Fruit fly (Drosophila melanogaster) whole organism, embryonic: Measurements from ENCODE around the gene Torsin.

Source experiments
- Atf-2 ChIP-seq: fragments of 200-800 bp; sonication (Bioruptor generic); optimal IDR thresholded peaks from 2 replicates; lab custom pipeline; 2016; ENCODE audit warnings: missing biosample characterization, missing genetic modification characterization
- Blimp-1 ChIP-seq: fragments of 200-800 bp; sonication (Bioruptor generic); optimal IDR thresholded peaks from 3 replicates; lab custom pipeline; 2018; ENCODE audit warnings: missing biosample characterization, missing genetic modification characterization, mild to moderate bottlenecking, moderate library complexity, missing genetic modification reagents
- C15 ChIP-seq: fragments of 200-800 bp; sonication (Bioruptor generic); IDR thresholded peaks from 3 replicates; pipeline ENCODE4 v1.3.6; 2022; ENCODE audit warnings: missing biosample characterization, missing genetic modification characterization
- CG10274 ChIP-seq: fragments of 200-800 bp; sonication (Bioruptor generic); optimal IDR thresholded peaks from 3 replicates; lab custom pipeline; 2017; ENCODE audit warnings: missing biosample characterization, mild to moderate bottlenecking, missing genetic modification characterization
- CG11504 ChIP-seq: fragments of 200-800 bp; sonication (Bioruptor generic); optimal IDR thresholded peaks from 3 replicates; lab custom pipeline; 2019; ENCODE audit warnings: missing biosample characterization, mild to moderate bottlenecking, missing genetic modification characterization, moderate library complexity
- CG12299 ChIP-seq: fragments of 200-800 bp; sonication (Bioruptor generic); optimal IDR thresholded peaks from 2 replicates; lab custom pipeline; 2018; ENCODE audit warnings: missing biosample characterization, mild to moderate bottlenecking, missing genetic modification characterization
- CG18599 ChIP-seq: fragments of 200-800 bp; sonication (Bioruptor generic); optimal IDR thresholded peaks from 3 replicates; lab custom pipeline; 2017; ENCODE audit warnings: missing biosample characterization, missing genetic modification characterization, mild to moderate bottlenecking, moderate library complexity, missing genetic modification reagents
- CG2120 ChIP-seq: fragments of 200-800 bp; sonication (Bioruptor generic); optimal IDR thresholded peaks from 3 replicates; lab custom pipeline; 2016; ENCODE audit warnings: missing biosample characterization, missing genetic modification characterization
- CG2678 ChIP-seq: fragments of 200-800 bp; sonication (Bioruptor generic); optimal IDR thresholded peaks from 3 replicates; lab custom pipeline; 2019; ENCODE audit warnings: missing biosample characterization, mild to moderate bottlenecking, missing genetic modification characterization, moderate library complexity
- CG31365 ChIP-seq: fragments of 200-800 bp; sonication (Bioruptor generic); optimal IDR thresholded peaks from 2 replicates; lab custom pipeline; 2018; ENCODE audit warnings: missing biosample characterization, mild to moderate bottlenecking, missing genetic modification characterization
- CG32532 ChIP-seq: fragments of 200-800 bp; sonication (Bioruptor generic); IDR thresholded peaks from 2 replicates; pipeline ENCODE4 v1.3.6; 2022; ENCODE audit warnings: missing biosample characterization, missing genetic modification characterization
- CG3407 ChIP-seq: fragments of 200-800 bp; sonication (Bioruptor generic); optimal IDR thresholded peaks from 2 replicates; lab custom pipeline; 2018; ENCODE audit warnings: missing biosample characterization, mild to moderate bottlenecking, missing genetic modification characterization
- CG34224 ChIP-seq: fragments of 200-800 bp; sonication (Bioruptor generic); IDR thresholded peaks from 3 replicates; pipeline ENCODE4 v1.3.6; 2022; ENCODE audit warnings: missing biosample characterization, missing genetic modification characterization; ENCODE audit not compliant: partially characterized antibody
- CG34422 ChIP-seq: fragments of 200-800 bp; sonication (Bioruptor generic); IDR thresholded peaks from 3 replicates; pipeline ENCODE4 v1.3.6; 2022; ENCODE audit warnings: missing biosample characterization, missing genetic modification characterization
- CG3726 ChIP-seq: fragments of 200-800 bp; sonication (Bioruptor generic); IDR thresholded peaks from 3 replicates; pipeline ENCODE4, ENCODE4 v1.3.6; 2022; ENCODE audit warnings: missing biosample characterization, missing genetic modification characterization
- CG4282 ChIP-seq: fragments of 200-800 bp; sonication (Bioruptor generic); optimal IDR thresholded peaks from 2 replicates; lab custom pipeline; 2016; ENCODE audit warnings: missing biosample characterization, missing genetic modification characterization
- CG4360 ChIP-seq: fragments of 200-800 bp; sonication (Bioruptor generic); IDR thresholded peaks from 2 replicates; pipeline ENCODE4 v1.3.6; 2022; ENCODE audit warnings: missing biosample characterization, missing genetic modification characterization
- CG43689 ChIP-seq: fragments of 200-800 bp; sonication (Bioruptor generic); IDR thresholded peaks from 2 replicates; pipeline ENCODE4 v1.3.6; 2022; ENCODE audit warnings: missing biosample characterization, missing genetic modification characterization
- CG5180 ChIP-seq: fragments of 200-800 bp; sonication (Bioruptor generic); optimal IDR thresholded peaks from 3 replicates; lab custom pipeline; 2017; ENCODE audit warnings: missing biosample characterization, missing genetic modification characterization, mild to moderate bottlenecking, moderate library complexity, missing genetic modification reagents
- CG6175 ChIP-seq: fragments of 200-800 bp; sonication (Bioruptor generic); IDR thresholded peaks from 3 replicates; pipeline ENCODE4 v1.3.6; 2022; ENCODE audit warnings: missing biosample characterization, missing genetic modification characterization
- CG6689 ChIP-seq: fragments of 200-800 bp; sonication (Bioruptor generic); IDR thresholded peaks from 2 replicates; pipeline ENCODE4 v1.3.6; 2022; ENCODE audit warnings: missing biosample characterization, missing genetic modification characterization
- CG7357 ChIP-seq: fragments of 200-800 bp; sonication (Bioruptor generic); IDR thresholded peaks from 3 replicates; pipeline ENCODE4 v1.3.6; 2022; ENCODE audit warnings: missing biosample characterization, missing genetic modification characterization
- CG8388 ChIP-seq: fragments of 200-800 bp; sonication (Bioruptor generic); optimal IDR thresholded peaks from 2 replicates; lab custom pipeline; 2019; ENCODE audit warnings: missing biosample characterization, mild to moderate bottlenecking, missing genetic modification characterization, moderate library complexity
- CG8765 ChIP-seq: fragments of 200-800 bp; sonication (Bioruptor generic); IDR thresholded peaks from 2 replicates; pipeline ENCODE4 v1.3.6; 2022; ENCODE audit warnings: missing biosample characterization, missing genetic modification characterization
- D19A ChIP-seq: fragments of 200-800 bp; optimal IDR thresholded peaks from 3 replicates; lab custom pipeline; 2019; ENCODE audit warnings: missing biosample characterization, mild to moderate bottlenecking, missing genetic modification characterization, moderate library complexity
- Elba2 ChIP-seq: fragments of 200-800 bp; sonication (Bioruptor generic); optimal IDR thresholded peaks from 3 replicates; lab custom pipeline; 2016; ENCODE audit warnings: missing biosample characterization, missing genetic modification characterization
- Gug ChIP-seq: fragments of 200-800 bp; sonication (Bioruptor generic); IDR thresholded peaks from 4 replicates; pipeline ENCODE4 v1.3.6; 2022; ENCODE audit warnings: missing biosample characterization, missing genetic modification characterization
- Med ChIP-seq: fragments of 200-800 bp; sonication (Bioruptor generic); peaks from one replicate; lab custom pipeline; 2016; ENCODE audit warnings: missing biosample characterization, missing genetic modification characterization, mild to moderate bottlenecking, inconsistent platforms, moderate library complexity
- NK7.1 ChIP-seq: fragments of 200-800 bp; sonication (Bioruptor generic); optimal IDR thresholded peaks from 3 replicates; lab custom pipeline; 2016; ENCODE audit warnings: missing biosample characterization, missing genetic modification characterization
- Ptx1 ChIP-seq: fragments of 200-800 bp; sonication (Bioruptor generic); IDR thresholded peaks from 2 replicates; pipeline ENCODE4 v1.3.6; 2022; ENCODE audit warnings: missing biosample characterization, missing genetic modification characterization
- Ssrp ChIP-seq: fragments of 200-800 bp; sonication (Bioruptor generic); optimal IDR thresholded peaks from 2 replicates; lab custom pipeline; 2018; ENCODE audit warnings: missing biosample characterization, mild to moderate bottlenecking, missing genetic modification characterization, moderate library complexity
- Xbp1 ChIP-seq: fragments of 200-800 bp; sonication (Bioruptor generic); optimal IDR thresholded peaks from 3 replicates; lab custom pipeline; 2016; ENCODE audit warnings: missing biosample characterization, mild to moderate bottlenecking, missing genetic modification characterization
- aop ChIP-seq: fragments of 200-800 bp; sonication (Bioruptor generic); IDR thresholded peaks from 2 replicates; pipeline ENCODE4 v1.3.6; 2022; ENCODE audit warnings: missing biosample characterization, missing genetic modification characterization
- ato ChIP-seq: fragments of 200-800 bp; sonication (Bioruptor generic); IDR thresholded peaks from 2 replicates; pipeline ENCODE4 v1.3.6; 2022; ENCODE audit warnings: missing biosample characterization, missing genetic modification characterization; ENCODE audit not compliant: partially characterized antibody
- croc ChIP-seq: fragments of 200-800 bp; sonication (Bioruptor generic); conservative IDR thresholded peaks from 3 replicates; pipeline ENCODE4 v1.3.6; 2022; ENCODE audit warnings: missing biosample characterization, missing genetic modification characterization
- dm ChIP-seq: fragments of 200-800 bp; sonication (Bioruptor generic); optimal IDR thresholded peaks from 3 replicates; lab custom pipeline; 2016; ENCODE audit warnings: missing biosample characterization, missing genetic modification characterization
- dmrt11E ChIP-seq: fragments of 200-800 bp; sonication (Bioruptor generic); optimal IDR thresholded peaks from 3 replicates; lab custom pipeline; 2018; ENCODE audit warnings: missing biosample characterization, mild to moderate bottlenecking, missing genetic modification characterization, moderate library complexity
- fd96Cb ChIP-seq: fragments of 200-800 bp; sonication (Bioruptor generic); optimal IDR thresholded peaks from 2 replicates; lab custom pipeline; 2018; ENCODE audit warnings: missing biosample characterization, mild to moderate bottlenecking, missing genetic modification characterization, moderate library complexity
- gem ChIP-seq: fragments of 200-800 bp; sonication (Bioruptor generic); optimal IDR thresholded peaks from 2 replicates; lab custom pipeline; 2019; ENCODE audit warnings: missing biosample characterization, mild to moderate bottlenecking, missing genetic modification characterization, moderate library complexity
- jigr1 ChIP-seq: fragments of 200-800 bp; sonication (Bioruptor generic); IDR thresholded peaks from 3 replicates; pipeline ENCODE4 v1.3.6; 2022; ENCODE audit warnings: missing biosample characterization, missing genetic modification characterization
- lab ChIP-seq: fragments of 200-800 bp; sonication (Bioruptor generic); optimal IDR thresholded peaks from 3 replicates; lab custom pipeline; 2017; ENCODE audit warnings: missing biosample characterization, missing genetic modification characterization, mild to moderate bottlenecking, moderate library complexity, missing genetic modification reagents
- lilli ChIP-seq: fragments of 200-800 bp; sonication (Bioruptor generic); optimal IDR thresholded peaks from 3 replicates; lab custom pipeline; 2016; ENCODE audit warnings: missing biosample characterization, missing genetic modification characterization
- maf-S ChIP-seq: fragments of 200-800 bp; sonication (Bioruptor generic); optimal IDR thresholded peaks from 2 replicates; lab custom pipeline; 2016; ENCODE audit warnings: missing biosample characterization, missing genetic modification characterization
- mam ChIP-seq: fragments of 200-800 bp; sonication (Bioruptor generic); optimal IDR thresholded peaks from 3 replicates; lab custom pipeline; 2016; ENCODE audit warnings: missing biosample characterization, missing genetic modification characterization
- oc ChIP-seq: fragments of 200-800 bp; sonication (Bioruptor generic); optimal IDR thresholded peaks from 2 replicates; lab custom pipeline; 2018; ENCODE audit warnings: missing biosample characterization, mild to moderate bottlenecking, missing genetic modification characterization, moderate library complexity
- onecut ChIP-seq: fragments of 200-800 bp; sonication (Bioruptor generic); IDR thresholded peaks from 2 replicates; pipeline ENCODE4 v1.3.6; 2022; ENCODE audit warnings: missing biosample characterization, missing genetic modification characterization
- pho ChIP-seq: fragments of 200-800 bp; sonication (Bioruptor generic); optimal IDR thresholded peaks from 2 replicates; lab custom pipeline; 2016; ENCODE audit warnings: missing biosample characterization, missing genetic modification characterization
- pros ChIP-seq: fragments of 200-800 bp; sonication (Bioruptor generic); optimal IDR thresholded peaks from 3 replicates; lab custom pipeline; 2019; ENCODE audit warnings: missing biosample characterization, mild to moderate bottlenecking, missing genetic modification characterization, moderate library complexity
- row ChIP-seq: fragments of 200-800 bp; sonication (Bioruptor generic); IDR thresholded peaks from 3 replicates; pipeline ENCODE4 v1.3.6; 2022; ENCODE audit warnings: missing biosample characterization, missing genetic modification characterization
- trh ChIP-seq: fragments of 200-800 bp; sonication (Bioruptor generic); optimal IDR thresholded peaks from 2 replicates; lab custom pipeline; 2016; ENCODE audit warnings: missing biosample characterization, missing genetic modification characterization
- vvl ChIP-seq: fragments of 200-800 bp; sonication (Bioruptor generic); IDR thresholded peaks from 2 replicates; pipeline ENCODE4 v1.3.6; 2022; ENCODE audit warnings: missing biosample characterization, missing genetic modification characterization
- zfh1 ChIP-seq: fragments of 200-800 bp; sonication (Bioruptor generic); IDR thresholded peaks from 3 replicates; pipeline ENCODE4 v1.3.6; 2022; ENCODE audit warnings: missing biosample characterization, missing genetic modification characterization

Torsin gene

dm6 chrX:4692963-4693362, 43.1 kb upstream of the Torsin start (continued):
- TF ChIP-seq vvl (GFP tag; lab: Robert Waterston, UW) (peak; percentile 22; the same call in 1 of the 2 replicates), ato (GFP tag; lab: Robert Waterston, UW) (no peak), lab (GFP tag; lab: Kevin White, UChicago) (peak; percentile 32), trh (no peak), CG32532 (peak; percentile 18; the same call in 1 of the 2 replicates), CG10274 (GFP tag; lab: Kevin White, UChicago) (no peak), dmrt11E (tag; lab: Kevin White, UChicago) (no peak), Ssrp (tag; lab: Kevin White, UChicago) (no peak), CG11504 (tag; lab: Kevin White, UChicago) (peak; percentile 15), CG3726 (GFP tag; lab: Robert Waterston, UW) (no peak), dm (GFP tag; lab: Kevin White, UChicago) (no peak), CG2678 (tag; lab: Kevin White, UChicago) (peak; percentile 6), Elba2 (no peak), CG18599 (GFP tag; lab: Kevin White, UChicago) (peak; percentile 41), CG12299 (no peak), NK7.1 (GFP tag; lab: Kevin White, UChicago) (no peak), croc (GFP tag; lab: Robert Waterston, UW) (no peak), Gug (GFP tag; lab: Robert Waterston, UW) (no peak), row (GFP tag; lab: Robert Waterston, UW) (peak; percentile 38), maf-S (GFP tag; lab: Kevin White, UChicago) (no peak), fd96Cb (no peak), onecut (GFP tag; lab: Robert Waterston, UW) (peak; percentile 76), CG2120 (GFP tag; lab: Kevin White, UChicago) (peak; percentile 30), CG7357 (GFP tag; lab: Robert Waterston, UW) (no peak), Ptx1 (GFP tag; lab: Robert Waterston, UW) (no peak), CG43689 (GFP tag; lab: Robert Waterston, UW) (no peak), D19A (no peak), aop (no peak), CG31365 (tag; lab: Kevin White, UChicago) (no peak), Atf-2 (GFP tag; lab: Kevin White, UChicago) (no peak), CG34422 (GFP tag; lab: Robert Waterston, UW) (0 out of 3 replicates have a peak, but pooled peaks have one; percentile 24), CG4360 (GFP tag; lab: Robert Waterston, UW) (no peak), Med (GFP tag; lab: Kevin White, UChicago) (peak; percentile 64), pros (no peak), CG6175 (GFP tag; lab: Robert Waterston, UW) (no peak), oc (tag; lab: Kevin White, UChicago) (no peak), Xbp1 (GFP tag; lab: Kevin White, UChicago) (peak; percentile 15), CG6689 (GFP tag; lab: Robert Waterston, UW) (no peak), CG5180 (GFP tag; lab: Kevin White, UChicago) (no peak), CG4282 (GFP tag; lab: Kevin White, UChicago) (no peak), mam (GFP tag; lab: Kevin White, UChicago) (peak; percentile 10), gem (tag; lab: Kevin White, UChicago) (peak; percentile 28), zfh1 (GFP tag; lab: Robert Waterston, UW) (no peak), jigr1 (GFP tag; lab: Robert Waterston, UW) (no peak), CG3407 (GFP tag; lab: Kevin White, UChicago) (no peak), C15 (GFP tag; lab: Robert Waterston, UW) (no peak), pho (GFP tag; lab: Kevin White, UChicago) (no peak), CG8765 (GFP tag; lab: Robert Waterston, UW) (no peak), Blimp-1 (GFP tag; lab: Kevin White, UChicago) (no peak), CG34224 (GFP tag; lab: Robert Waterston, UW) (no peak), CG8388 (no peak), lilli (peak; percentile 4)
